Worm (Caenorhabditis elegans) whole organism, L4 larva: ENCODE data around the gene nduf-11.

Source experiments
- R02D3.7 ChIP-seq: fragments of 150-350 bp; sonication (generic microtip); optimal IDR thresholded peaks from 3 replicates; lab custom pipeline; 2014; ENCODE audit warnings: missing biosample characterization, missing genetic modification characterization
- aly-2 ChIP-seq: sonication (generic microtip); optimal IDR thresholded peaks from 2 replicates; lab custom pipeline; 2018; ENCODE audit warnings: missing biosample characterization, missing genetic modification characterization
- pha-4 ChIP-seq, 2 experiments: fragments of 150-350 bp in 1 of 2; fragments of 200-800 bp in 1 of 2; sonication (Bioruptor generic) in 1 of 2; IDR thresholded peaks in 1 of 2; optimal IDR thresholded peaks in 1 of 2; 2 replicates each; pipeline versions ENCODE4 v1.3.6 to Lab custom; 2014 to 2022; ENCODE audit warnings: missing genetic modification characterization in 2 of 2, missing genetic modification reagents in 2 of 2, missing biosample characterization in 1 of 2, missing compliant biosample characterization in 1 of 2

DNA sequence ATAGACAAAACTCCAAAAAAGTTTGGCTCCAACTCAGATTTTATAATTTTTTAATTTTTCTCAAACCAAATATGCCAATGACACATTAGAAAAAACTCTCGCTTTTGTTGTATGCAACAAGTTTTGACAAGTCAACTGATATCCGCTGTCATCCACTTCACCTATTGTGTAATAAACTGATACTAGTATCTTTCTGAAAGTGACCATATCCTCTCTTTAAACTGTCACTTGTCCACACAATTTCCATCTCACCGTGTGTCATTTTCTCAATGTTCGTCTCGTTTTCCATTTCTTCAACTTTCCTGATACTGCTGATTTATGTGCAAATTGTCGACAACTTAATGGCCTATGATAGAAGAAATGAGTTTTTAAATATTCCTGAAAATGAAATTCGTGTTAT is 37.6 kb upstream of the nduf-11 start, which contains the start of the genes C33B4.5 and C33B4.4:
- TF ChIP-seq aly-2 (tag; lab: Kevin White, UChicago) (no peak), pha-4 (GFP tag; IDR thresholded peaks at IDR 0.05; lab: Robert Waterston, UW) (no peak), pha-4 (tag; optimal IDR thresholded peaks at IDR 0.05; lab: Kevin White, UChicago) (no peak), R02D3.7 (tag; lab: Kevin White, UChicago) (no peak)
